Worm (Caenorhabditis elegans) whole organism, late embryonic: ENCODE measurements around the gene tag-234.

Experiments used
- F13H6.1 ChIP-seq: sonication (generic microtip); optimal IDR thresholded peaks from 2 replicates; lab custom pipeline; 2016; ENCODE audit warnings: missing genetic modification characterization, missing compliant biosample characterization
- T23F11.4 ChIP-seq: fragments of 200-800 bp; sonication (Bioruptor generic); optimal IDR thresholded peaks from 2 replicates; lab custom pipeline; 2018; ENCODE audit warnings: mild to moderate bottlenecking, missing genetic modification characterization, missing compliant biosample characterization
- ceh-2 ChIP-seq: sonication (generic microtip); optimal IDR thresholded peaks from 2 replicates; lab custom pipeline; 2016; ENCODE audit warnings: missing genotype, missing genetic modification characterization, missing compliant biosample characterization
- che-1 ChIP-seq: sonication (generic microtip); optimal IDR thresholded peaks from 2 replicates; lab custom pipeline; 2016; ENCODE audit warnings: mild to moderate bottlenecking, missing genetic modification characterization, missing compliant biosample characterization
- hlh-13 ChIP-seq: fragments of 200-800 bp; sonication (Bioruptor generic); optimal IDR thresholded peaks from 2 replicates; lab custom pipeline; 2018; ENCODE audit warnings: mild to moderate bottlenecking, missing genetic modification characterization, missing compliant biosample characterization
- nhr-11 ChIP-seq: fragments of 150-350 bp; optimal IDR thresholded peaks from 2 replicates; lab custom pipeline; 2014; ENCODE audit warnings: missing biosample characterization, missing genetic modification characterization
- pat-9 ChIP-seq: fragments of 200-800 bp; sonication (Bioruptor generic); optimal IDR thresholded peaks from 2 replicates; lab custom pipeline; 2018; ENCODE audit warnings: mild to moderate bottlenecking, missing genetic modification characterization, moderate library complexity, missing compliant biosample characterization
- pha-4 ChIP-seq: fragments of 150-350 bp; optimal IDR thresholded peaks from 2 replicates; lab custom pipeline; 2018; ENCODE audit warnings: missing biosample characterization, missing genetic modification reagents, missing genetic modification characterization
- sdc-2 ChIP-seq: sonication (generic microtip); optimal IDR thresholded peaks from 2 replicates; lab custom pipeline; 2016; ENCODE audit warnings: missing genotype, missing genetic modification characterization, missing compliant biosample characterization
- sox-2 ChIP-seq: fragments of 200-800 bp; sonication (Bioruptor generic); IDR thresholded peaks from 2 replicates; pipeline ENCODE4 v1.3.6; 2022; ENCODE audit warnings: missing genetic modification reagents, missing genetic modification characterization, missing compliant biosample characterization
- sox-4 ChIP-seq: sonication (generic microtip); optimal IDR thresholded peaks from 2 replicates; lab custom pipeline; 2017; ENCODE audit warnings: mild to moderate bottlenecking, missing genetic modification characterization, inconsistent platforms, missing compliant biosample characterization
- unc-86 ChIP-seq: sonication (generic microtip); optimal IDR thresholded peaks from 2 replicates; lab custom pipeline; 2016; ENCODE audit warnings: missing genetic modification characterization, missing compliant biosample characterization

- no peak for TF ChIP-seq sox-4 (tag; lab: Kevin White, UChicago)
- TF ChIP-seq sox-2 (GFP tag; lab: Robert Waterston, UW): no peak
- no peak for TF ChIP-seq F13H6.1 (tag; lab: Kevin White, UChicago)
- TF ChIP-seq sdc-2 (tag; lab: Kevin White, UChicago): no peak
- TF ChIP-seq che-1 (tag; lab: Kevin White, UChicago): no peak
- TF ChIP-seq pha-4: no peak
- no peak for TF ChIP-seq unc-86 (tag; lab: Kevin White, UChicago)
- no peak for TF ChIP-seq nhr-11
- no peak for TF ChIP-seq ceh-2 (tag; lab: Kevin White, UChicago)
- no peak for TF ChIP-seq T23F11.4 (GFP tag; lab: Kevin White, UChicago)
- TF ChIP-seq pat-9 (tag; lab: Kevin White, UChicago): no peak
- TF ChIP-seq hlh-13 (GFP tag; lab: Kevin White, UChicago): no peak
These were observed 22.1 kb downstream of the tag-234 start for ce11 chrII:5885966-5886621.
